Worm (Caenorhabditis elegans) whole organism, young adult: ENCODE results near the gene C41H7.2.

Source experiments
- B0019.2 ChIP-seq: fragments of 200-800 bp; sonication (Bioruptor generic); conservative IDR thresholded peaks from 2 replicates; pipeline ENCODE4 v1.3.6; 2022; ENCODE audit warnings: missing genetic modification reagents, missing genetic modification characterization, missing compliant biosample characterization
- F57A8.1 ChIP-seq: fragments of 200-800 bp; sonication (Bioruptor generic); optimal IDR thresholded peaks from 2 replicates; lab custom pipeline; 2018; ENCODE audit warnings: mild to moderate bottlenecking, missing genetic modification characterization, moderate library complexity, missing compliant biosample characterization
- Y67H2A.10 ChIP-seq: fragments of 200-800 bp; sonication (Bioruptor generic); conservative IDR thresholded peaks from 2 replicates; pipeline ENCODE4 v1.3.6; 2022; ENCODE audit warnings: missing genetic modification reagents, missing genetic modification characterization, missing compliant biosample characterization
- ceh-100 ChIP-seq: fragments of 200-800 bp; sonication (Bioruptor generic); IDR thresholded peaks from 2 replicates; pipeline ENCODE4 v1.3.6; 2022; ENCODE audit warnings: missing genetic modification reagents, missing genetic modification characterization, missing compliant biosample characterization
- egl-44 ChIP-seq: fragments of 200-800 bp; sonication (Bioruptor generic); IDR thresholded peaks from 2 replicates; pipeline ENCODE4 v1.3.6; 2022; ENCODE audit warnings: missing genetic modification reagents, missing genetic modification characterization, missing compliant biosample characterization
- hrde-1 ChIP-seq: sonication (generic microtip); optimal IDR thresholded peaks from 2 replicates; lab custom pipeline; 2016; ENCODE audit warnings: missing genetic modification characterization, mild to moderate bottlenecking, missing compliant biosample characterization, moderate library complexity, missing genotype, missing genetic modification reagents, borderline replicate concordance
- lag-1 ChIP-seq: fragments of 200-800 bp; sonication (Bioruptor generic); IDR thresholded peaks from 2 replicates; pipeline ENCODE4 v1.3.6; 2022; ENCODE audit warnings: missing genetic modification reagents, missing genetic modification characterization, missing compliant biosample characterization
- mxl-1 ChIP-seq: sonication (generic microtip); optimal IDR thresholded peaks from 2 replicates; lab custom pipeline; 2016; ENCODE audit warnings: missing genetic modification characterization, missing compliant biosample characterization
- nfya-1 ChIP-seq: sonication (generic microtip); optimal IDR thresholded peaks from 2 replicates; lab custom pipeline; 2017; ENCODE audit warnings: antibody characterized with exemption, missing compliant biosample characterization, missing genetic modification characterization, borderline replicate concordance; ENCODE audit not compliant: insufficient read depth
- nhr-120 ChIP-seq: fragments of 200-800 bp; sonication (Bioruptor generic); IDR thresholded peaks from 2 replicates; pipeline ENCODE4 v1.3.6; 2022; ENCODE audit warnings: missing genetic modification characterization, missing compliant biosample characterization
- nhr-90 ChIP-seq: sonication (generic microtip); optimal IDR thresholded peaks from 2 replicates; lab custom pipeline; 2016; ENCODE audit warnings: missing genotype, mild to moderate bottlenecking, missing genetic modification characterization, missing compliant biosample characterization
- sptf-2 ChIP-seq: fragments of 200-800 bp; sonication (Bioruptor generic); optimal IDR thresholded peaks from 2 replicates; lab custom pipeline; 2018; ENCODE audit warnings: mild to moderate bottlenecking, missing genetic modification characterization, missing compliant biosample characterization
- tbx-9 ChIP-seq: sonication (generic microtip); optimal IDR thresholded peaks from 2 replicates; lab custom pipeline; 2016; ENCODE audit warnings: borderline replicate concordance, missing genetic modification characterization, inconsistent platforms, missing compliant biosample characterization

DNA sequence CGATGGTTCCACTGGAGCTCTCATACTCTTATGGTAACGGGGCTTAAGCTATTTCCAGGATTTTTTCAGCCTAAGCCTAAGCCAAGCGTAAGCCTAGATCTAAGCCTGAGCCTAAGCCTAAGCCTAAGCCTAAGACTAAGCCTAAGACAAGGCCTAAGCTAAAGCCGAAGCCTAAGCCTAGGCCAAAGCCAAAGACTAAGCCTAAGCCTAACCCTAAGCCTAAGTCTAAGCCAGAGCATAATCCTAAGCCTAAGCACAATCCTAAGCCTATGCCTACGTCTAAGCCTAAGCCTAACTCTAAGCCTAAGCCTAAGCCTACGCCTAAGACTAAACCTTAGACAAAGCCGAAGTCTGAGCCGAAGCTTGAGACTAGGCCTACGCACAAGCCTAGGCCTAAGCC is 34.4 kb downstream of the C41H7.2 start:
- TF ChIP-seq ceh-100 (no peak), nhr-90 (no peak), hrde-1 (tag; lab: Kevin White, UChicago) (no peak), nfya-1 (tag; lab: Kevin White, UChicago) (no peak), sptf-2 (GFP tag; lab: Kevin White, UChicago) (no peak), egl-44 (GFP tag; lab: Robert Waterston, UW) (no peak), tbx-9 (tag; lab: Kevin White, UChicago) (no peak), B0019.2 (GFP tag; lab: Robert Waterston, UW) (no peak), lag-1 (GFP tag; lab: Robert Waterston, UW) (no peak), Y67H2A.10 (GFP tag; lab: Robert Waterston, UW) (no peak), mxl-1 (tag; lab: Kevin White, UChicago) (no peak), F57A8.1 (no peak), nhr-120 (GFP tag; lab: Robert Waterston, UW) (no peak)
